Worm (Caenorhabditis elegans) whole organism, young adult: ENCODE results near the gene Y48E1C.2.

ENCODE experiments used
- C06A6.2 ChIP-seq: fragments of 200-800 bp; sonication (Bioruptor generic); conservative IDR thresholded peaks from 2 replicates; pipeline ENCODE4 v1.3.6; 2022; ENCODE audit warnings: missing genetic modification characterization, missing compliant biosample characterization
- C17E4.6 ChIP-seq: fragments of 200-800 bp; sonication (Bioruptor generic); IDR thresholded peaks from 2 replicates; pipeline ENCODE4 v1.3.6; 2022; ENCODE audit warnings: missing genetic modification reagents, missing genetic modification characterization, missing compliant biosample characterization
- F10E7.11 ChIP-seq: sonication (generic microtip); optimal IDR thresholded peaks from 2 replicates; lab custom pipeline; 2017; ENCODE audit warnings: mild to moderate bottlenecking, missing genetic modification characterization, moderate library complexity, missing compliant biosample characterization
- F57C9.4 ChIP-seq: sonication (generic microtip); optimal IDR thresholded peaks from 2 replicates; lab custom pipeline; 2017; ENCODE audit warnings: mild to moderate bottlenecking, missing genetic modification characterization, missing compliant biosample characterization
- T26A5.8 ChIP-seq: sonication (generic microtip); optimal IDR thresholded peaks from 2 replicates; lab custom pipeline; 2016; ENCODE audit warnings: missing genetic modification characterization, missing compliant biosample characterization
- Y53F4B.3 ChIP-seq: fragments of 200-800 bp; sonication (Bioruptor generic); IDR thresholded peaks from 2 replicates; pipeline ENCODE4 v1.3.6; 2022; ENCODE audit warnings: missing genetic modification reagents, missing genetic modification characterization, missing compliant biosample characterization
- Y56A3A.18 ChIP-seq: fragments of 200-800 bp; sonication (Bioruptor generic); IDR thresholded peaks from 2 replicates; pipeline ENCODE4 v1.3.6; 2022; ENCODE audit warnings: missing genetic modification reagents, missing genetic modification characterization, missing compliant biosample characterization
- Y95B8A.8 ChIP-seq: fragments of 200-800 bp; sonication (Bioruptor generic); IDR thresholded peaks from 2 replicates; pipeline ENCODE4 v1.3.6; 2022; ENCODE audit warnings: missing genetic modification reagents, missing genetic modification characterization, missing compliant biosample characterization
- ZK185.1 ChIP-seq: sonication (generic microtip); optimal IDR thresholded peaks from 2 replicates; lab custom pipeline; 2016; ENCODE audit warnings: mild to moderate bottlenecking, missing genetic modification characterization, missing compliant biosample characterization; ENCODE audit not compliant: poor library complexity, severe bottlenecking
- aptf-2 ChIP-seq: fragments of 200-800 bp; sonication (Bioruptor generic); conservative IDR thresholded peaks from 2 replicates; pipeline ENCODE4 v1.3.6; 2022; ENCODE audit warnings: missing genetic modification reagents, missing genetic modification characterization, missing compliant biosample characterization
- bed-1 ChIP-seq: fragments of 200-800 bp; sonication (Bioruptor generic); IDR thresholded peaks from 2 replicates; pipeline ENCODE4 v1.3.6; 2022; ENCODE audit warnings: missing genetic modification reagents, missing genetic modification characterization, missing compliant biosample characterization
- bed-2 ChIP-seq: fragments of 200-800 bp; sonication (Bioruptor generic); IDR thresholded peaks from 2 replicates; pipeline ENCODE4 v1.3.6; 2022; ENCODE audit warnings: missing genetic modification reagents, missing genetic modification characterization, missing compliant biosample characterization
- ccch-3 ChIP-seq: fragments of 200-800 bp; sonication (Bioruptor generic); optimal IDR thresholded peaks from 2 replicates; lab custom pipeline; 2018; ENCODE audit warnings: mild to moderate bottlenecking, missing genetic modification characterization, missing compliant biosample characterization
- ceh-27 ChIP-seq: fragments of 200-800 bp; sonication (Bioruptor generic); optimal IDR thresholded peaks from 2 replicates; lab custom pipeline; 2018; ENCODE audit warnings: mild to moderate bottlenecking, missing genetic modification characterization, moderate library complexity, missing compliant biosample characterization
- ceh-91 ChIP-seq: fragments of 200-800 bp; sonication (Bioruptor generic); IDR thresholded peaks from 2 replicates; pipeline ENCODE4 v1.3.6; 2022; ENCODE audit warnings: missing genetic modification reagents, missing genetic modification characterization, missing compliant biosample characterization
- chd-7 ChIP-seq: sonication (generic microtip); optimal IDR thresholded peaks from 2 replicates; lab custom pipeline; 2016; ENCODE audit warnings: mild to moderate bottlenecking, missing genetic modification characterization, moderate library complexity, missing compliant biosample characterization
- die-1 ChIP-seq: sonication (generic microtip); optimal IDR thresholded peaks from 2 replicates; lab custom pipeline; 2016; ENCODE audit warnings: missing genotype, mild to moderate bottlenecking, missing genetic modification characterization, missing compliant biosample characterization
- dox-1 ChIP-seq: fragments of 200-800 bp; sonication (Bioruptor generic); IDR thresholded peaks from 2 replicates; pipeline ENCODE4 v1.3.6; 2022; ENCODE audit warnings: missing genetic modification reagents, missing genetic modification characterization, missing compliant biosample characterization
- fkh-3 ChIP-seq: sonication (generic microtip); optimal IDR thresholded peaks from 2 replicates; lab custom pipeline; 2016; ENCODE audit warnings: mild to moderate bottlenecking, missing genetic modification characterization, missing compliant biosample characterization
- gei-17 ChIP-seq: fragments of 200-800 bp; sonication (Bioruptor generic); optimal IDR thresholded peaks from 2 replicates; lab custom pipeline; 2018; ENCODE audit warnings: mild to moderate bottlenecking, missing genetic modification characterization, missing compliant biosample characterization
- hmg-20 ChIP-seq: fragments of 200-800 bp; sonication (Bioruptor generic); IDR thresholded peaks from 2 replicates; pipeline ENCODE4 v1.3.6; 2022; ENCODE audit warnings: missing genetic modification reagents, missing genetic modification characterization, missing compliant biosample characterization
- hsf-1 ChIP-seq: fragments of 200-800 bp; sonication (Bioruptor generic); IDR thresholded peaks from 2 replicates; pipeline ENCODE4 v1.3.6; 2022; ENCODE audit warnings: missing genetic modification reagents, missing genetic modification characterization, missing compliant biosample characterization
- lin-26 ChIP-seq: fragments of 200-800 bp; sonication (Bioruptor generic); IDR thresholded peaks from 2 replicates; pipeline ENCODE4 v1.3.6; 2022; ENCODE audit warnings: missing genetic modification reagents, missing genetic modification characterization, missing compliant biosample characterization
- lsl-1 ChIP-seq: fragments of 200-800 bp; sonication (Bioruptor generic); optimal IDR thresholded peaks from 2 replicates; lab custom pipeline; 2018; ENCODE audit warnings: mild to moderate bottlenecking, missing genetic modification characterization, moderate library complexity, missing compliant biosample characterization
- madf-6 ChIP-seq: fragments of 200-800 bp; sonication (Bioruptor generic); IDR thresholded peaks from 2 replicates; pipeline ENCODE4 v1.3.6; 2022; ENCODE audit warnings: missing genetic modification reagents, missing genetic modification characterization, missing compliant biosample characterization
- madf-8 ChIP-seq: fragments of 200-800 bp; sonication (Bioruptor generic); conservative IDR thresholded peaks from 2 replicates; pipeline ENCODE4 v1.3.6; 2022; ENCODE audit warnings: missing genetic modification reagents, missing genetic modification characterization, missing compliant biosample characterization
- mcd-1 ChIP-seq: fragments of 200-800 bp; sonication (Bioruptor generic); IDR thresholded peaks from 2 replicates; pipeline ENCODE4 v1.3.6; 2022; ENCODE audit warnings: missing genetic modification reagents, missing genetic modification characterization, missing compliant biosample characterization
- mxl-1 ChIP-seq: sonication (generic microtip); optimal IDR thresholded peaks from 2 replicates; lab custom pipeline; 2016; ENCODE audit warnings: missing genetic modification characterization, missing compliant biosample characterization
- nfya-1 ChIP-seq: sonication (generic microtip); optimal IDR thresholded peaks from 2 replicates; lab custom pipeline; 2017; ENCODE audit warnings: antibody characterized with exemption, missing compliant biosample characterization, missing genetic modification characterization, borderline replicate concordance; ENCODE audit not compliant: insufficient read depth
- nfya-2 ChIP-seq: fragments of 200-800 bp; sonication (Bioruptor generic); IDR thresholded peaks from 2 replicates; pipeline ENCODE4 v1.3.6; 2022; ENCODE audit warnings: missing genetic modification reagents, missing genetic modification characterization, missing compliant biosample characterization
- nfyb-1 ChIP-seq: fragments of 200-800 bp; sonication (Bioruptor generic); IDR thresholded peaks from 2 replicates; pipeline ENCODE4 v1.3.6; 2022; ENCODE audit warnings: missing genetic modification reagents, missing genetic modification characterization, missing compliant biosample characterization
- nhr-120 ChIP-seq: fragments of 200-800 bp; sonication (Bioruptor generic); IDR thresholded peaks from 2 replicates; pipeline ENCODE4 v1.3.6; 2022; ENCODE audit warnings: missing genetic modification characterization, missing compliant biosample characterization
- nhr-179 ChIP-seq: sonication (generic microtip); optimal IDR thresholded peaks from 2 replicates; lab custom pipeline; 2016; ENCODE audit warnings: mild to moderate bottlenecking, missing genetic modification characterization, missing compliant biosample characterization
- nhr-90 ChIP-seq: sonication (generic microtip); optimal IDR thresholded peaks from 2 replicates; lab custom pipeline; 2016; ENCODE audit warnings: missing genotype, mild to moderate bottlenecking, missing genetic modification characterization, missing compliant biosample characterization
- rcor-1 ChIP-seq: fragments of 200-800 bp; sonication (Bioruptor generic); IDR thresholded peaks from 2 replicates; pipeline ENCODE4 v1.3.6; 2022; ENCODE audit warnings: missing genetic modification reagents, missing genetic modification characterization, missing compliant biosample characterization
- rec-8 ChIP-seq, 2 experiments: sonication (generic microtip); optimal IDR thresholded peaks; 2 replicates each; lab custom pipeline; 2016; ENCODE audit warnings: mild to moderate bottlenecking in 2 of 2, missing genetic modification characterization in 2 of 2, missing genetic modification reagents in 2 of 2, missing genotype in 2 of 2, missing biosample characterization in 1 of 2, missing compliant biosample characterization in 1 of 2, moderate library complexity in 1 of 2
- sdz-38 ChIP-seq: sonication (generic microtip); optimal IDR thresholded peaks from 2 replicates; lab custom pipeline; 2016; ENCODE audit warnings: missing genotype, missing genetic modification characterization, missing compliant biosample characterization
- snpc-1.1 ChIP-seq: sonication (generic microtip); optimal IDR thresholded peaks from 2 replicates; lab custom pipeline; 2017; ENCODE audit warnings: missing genetic modification characterization, mild to moderate bottlenecking, missing compliant biosample characterization, antibody characterized with exemption, moderate library complexity, missing genotype, missing genetic modification reagents; ENCODE audit not compliant: insufficient read depth
- snpc-1.3 ChIP-seq: sonication (generic microtip); optimal IDR thresholded peaks from 2 replicates; lab custom pipeline; 2017; ENCODE audit warnings: missing genetic modification characterization, mild to moderate bottlenecking, missing compliant biosample characterization, antibody characterized with exemption, moderate library complexity, missing genotype, missing genetic modification reagents; ENCODE audit not compliant: insufficient read depth
- somi-1 ChIP-seq: fragments of 200-800 bp; sonication (Bioruptor generic); optimal IDR thresholded peaks from 2 replicates; lab custom pipeline; 2018; ENCODE audit warnings: mild to moderate bottlenecking, missing genetic modification characterization, missing compliant biosample characterization
- zfh-2 ChIP-seq: fragments of 200-800 bp; sonication (Bioruptor generic); conservative IDR thresholded peaks from 2 replicates; pipeline ENCODE4 v1.3.6; 2022; ENCODE audit warnings: missing genetic modification reagents, missing genetic modification characterization, missing compliant biosample characterization
- ztf-22 ChIP-seq: fragments of 200-800 bp; sonication (Bioruptor generic); optimal IDR thresholded peaks from 2 replicates; lab custom pipeline; 2018; ENCODE audit warnings: mild to moderate bottlenecking, missing genetic modification characterization, moderate library complexity, missing compliant biosample characterization
- ztf-25 ChIP-seq: fragments of 200-800 bp; sonication (Bioruptor generic); IDR thresholded peaks from 2 replicates; pipeline ENCODE4 v1.3.6; 2022; ENCODE audit warnings: missing genetic modification reagents, missing genetic modification characterization, missing compliant biosample characterization
- ztf-28 ChIP-seq: fragments of 200-800 bp; sonication (Bioruptor generic); IDR thresholded peaks from 2 replicates; pipeline ENCODE4 v1.3.6; 2022; ENCODE audit warnings: missing genetic modification reagents, missing genetic modification characterization, missing compliant biosample characterization
- ztf-3 ChIP-seq: fragments of 200-800 bp; sonication (Bioruptor generic); optimal IDR thresholded peaks from 2 replicates; lab custom pipeline; 2018; ENCODE audit warnings: mild to moderate bottlenecking, missing genetic modification characterization, missing compliant biosample characterization
- ztf-6 ChIP-seq: fragments of 200-800 bp; sonication (Bioruptor generic); IDR thresholded peaks from 2 replicates; pipeline ENCODE4 v1.3.6; 2022; ENCODE audit warnings: missing genetic modification reagents, missing genetic modification characterization, missing compliant biosample characterization

Gene Y48E1C.2

ce11 chrII:13460592-13461395, 36.5 kb downstream of the Y48E1C.2 start, which contains the start of gene pqn-27 (continued):
- TF ChIP-seq aptf-2 (GFP tag; lab: Robert Waterston, UW), result no peak
- peak; percentile 54 for TF ChIP-seq mcd-1 (GFP tag; lab: Robert Waterston, UW)
- no peak for TF ChIP-seq lin-26 (GFP tag; lab: Robert Waterston, UW)
- no peak for TF ChIP-seq bed-1 (GFP tag; lab: Robert Waterston, UW)
- TF ChIP-seq ZK185.1, result no peak
- no peak for TF ChIP-seq rec-8 (tag; optimal IDR thresholded peaks at IDR 0.05; lab: Kevin White, UChicago)
- peak; percentile 55; the same call in 1 of the 2 replicates for TF ChIP-seq C06A6.2 (GFP tag; lab: Robert Waterston, UW)
- 0 out of 2 replicates have a peak, but pooled peaks have one; percentile 18 for TF ChIP-seq zfh-2 (GFP tag; lab: Robert Waterston, UW)
- no peak for TF ChIP-seq madf-8
- no peak for TF ChIP-seq hsf-1 (GFP tag; lab: Robert Waterston, UW)
- TF ChIP-seq nhr-120 (GFP tag; lab: Robert Waterston, UW), result no peak
- peak; percentile 68 for TF ChIP-seq madf-6
- TF ChIP-seq ztf-25 (GFP tag; lab: Robert Waterston, UW), result no peak
- 0 out of 2 replicates have a peak, but pooled peaks have one; percentile 27 for TF ChIP-seq hmg-20 (GFP tag; lab: Robert Waterston, UW)
- no peak for TF ChIP-seq die-1 (tag; lab: Kevin White, UChicago)
- TF ChIP-seq ztf-22 (GFP tag; lab: Kevin White, UChicago), result peak; percentile 65
- TF ChIP-seq ceh-91, result no peak
- TF ChIP-seq F57C9.4, result no peak
- TF ChIP-seq C17E4.6 (GFP tag; lab: Robert Waterston, UW), result no peak
- TF ChIP-seq rcor-1 (GFP tag; lab: Robert Waterston, UW), result peak; percentile 44; the same call in 1 of the 2 replicates
- TF ChIP-seq ceh-27 (GFP tag; lab: Kevin White, UChicago), result no peak
- no peak for TF ChIP-seq fkh-3
- TF ChIP-seq nhr-179 (tag; lab: Kevin White, UChicago), result no peak
- TF ChIP-seq ztf-3 (GFP tag; lab: Kevin White, UChicago), result peak; percentile 39
- no peak for TF ChIP-seq ztf-28
- TF ChIP-seq nhr-90 (tag; lab: Kevin White, UChicago), result no peak
- TF ChIP-seq Y53F4B.3 (GFP tag; lab: Robert Waterston, UW), result no peak
- peak; percentile 23 for TF ChIP-seq T26A5.8 (tag; lab: Kevin White, UChicago)
- no peak for TF ChIP-seq sdz-38 (tag; lab: Kevin White, UChicago)
- TF ChIP-seq ccch-3 (GFP tag; lab: Kevin White, UChicago), result no peak
- no peak for TF ChIP-seq snpc-1.1
- no peak for TF ChIP-seq ztf-6 (GFP tag; lab: Robert Waterston, UW)
- no peak for TF ChIP-seq nfya-1
- TF ChIP-seq nfya-2, result no peak
- TF ChIP-seq snpc-1.3 (tag; lab: Kevin White, UChicago), result no peak
- TF ChIP-seq lsl-1, result peak; percentile 11
- peak; percentile 79; the same call in 1 of the 2 replicates for TF ChIP-seq Y56A3A.18 (GFP tag; lab: Robert Waterston, UW)
- peak; percentile 58 for TF ChIP-seq somi-1 (GFP tag; lab: Kevin White, UChicago)
- no peak for TF ChIP-seq bed-2 (GFP tag; lab: Robert Waterston, UW)
- peak; percentile 66; the same call in 1 of the 2 replicates for TF ChIP-seq Y95B8A.8 (GFP tag; lab: Robert Waterston, UW)
- peak; percentile 46 for TF ChIP-seq dox-1 (GFP tag; lab: Robert Waterston, UW)
- TF ChIP-seq nfyb-1 (GFP tag; lab: Robert Waterston, UW), result peak; percentile 63
- no peak for TF ChIP-seq mxl-1 (tag; lab: Kevin White, UChicago)
- peak; percentile 62 for TF ChIP-seq chd-7 (tag; lab: Kevin White, UChicago)
- peak; percentile 40 for TF ChIP-seq gei-17 (GFP tag; lab: Kevin White, UChicago)
- TF ChIP-seq F10E7.11 (tag; lab: Kevin White, UChicago), result peak; percentile 16
